In the genomic region with DNA sequence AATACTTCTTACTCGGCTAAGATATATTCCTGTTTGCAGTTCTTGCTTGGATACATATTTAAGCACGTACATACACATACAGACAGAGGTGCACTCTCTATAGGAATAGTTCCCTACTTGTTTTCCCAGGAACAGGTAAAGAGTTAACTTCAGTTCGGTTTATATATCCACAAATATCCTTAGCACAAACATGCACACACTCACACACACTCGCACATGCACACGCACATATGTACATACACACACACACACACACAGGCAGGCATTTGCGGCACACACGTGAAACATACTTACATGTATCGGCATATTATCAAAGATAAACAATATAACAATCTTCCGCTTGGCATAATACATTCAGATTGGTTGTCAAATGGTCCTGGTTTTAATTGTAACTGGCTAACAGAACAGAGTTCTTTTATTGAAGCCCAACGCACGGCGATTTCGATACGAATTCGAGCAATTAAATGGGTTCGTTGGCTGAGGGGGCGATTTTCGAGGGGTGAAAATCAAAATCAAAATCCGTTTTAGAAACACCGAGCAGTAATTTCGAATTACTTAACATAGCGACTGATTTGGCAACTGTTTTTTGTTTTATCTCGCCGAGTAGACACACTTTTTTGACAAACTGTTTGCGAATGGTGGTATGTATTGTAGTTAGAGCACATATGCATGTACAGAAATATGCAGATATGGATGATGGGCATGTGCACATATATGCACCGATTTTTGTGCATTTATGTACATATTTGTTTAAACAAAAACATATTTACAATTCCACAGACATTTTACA, we compare ENCODE assay signal across 3 fruit fly cellular contexts.
A peak's percentile ranks its signal among the peaks of the same experiment; 100 is the strongest.
TF ChIP-seq lines count a peak whose summit lies in the region.

No protein-coding gene starts in this region.

- TF ChIP-seq CTCF in whole organism, embryonic (GFP tag; optimal IDR thresholded peaks at IDR 0.05; lab: Kevin White, UChicago), result no peak

TF ChIP-seq in whole organism, embryonic, 481 proteins besides CTCF, POLR2A, EP300 and RAD21 (continues in another document):
- TF ChIP-seq tup (GFP tag; optimal IDR thresholded peaks at IDR 0.05; lab: Kevin White, UChicago) (no peak), CG10654 (GFP tag; optimal IDR thresholded peaks at IDR 0.05; lab: Kevin White, UChicago) (no peak), kah (GFP tag; optimal IDR thresholded peaks at IDR 0.05; lab: Kevin White, UChicago) (no peak), CG32532 (GFP tag; IDR thresholded peaks at IDR 0.05; lab: Robert Waterston, UW) (no peak), Kr (GFP tag; optimal IDR thresholded peaks at IDR 0.05; lab: Kevin White, UChicago) (peak; percentile 68), Hr3 (GFP tag; optimal IDR thresholded peaks at IDR 0.05; lab: Kevin White, UChicago) (no peak), sens (GFP tag; lab: Kevin White, UChicago) (peak; percentile 49), zfh1 (GFP tag; IDR thresholded peaks at IDR 0.05; lab: Robert Waterston, UW) (peak; percentile 13; the same call in 1 of the 3 replicates), pan (optimal IDR thresholded peaks at IDR 0.05; lab: Kevin White, UChicago) (no peak), pan (GFP tag; optimal IDR thresholded peaks at IDR 0.05 in 1 of 2, IDR thresholded peaks at IDR 0.05 in 1 of 2) (peak in 1 of 2 experiments; percentile 48), Mrtf (GFP tag; IDR thresholded peaks at IDR 0.05; lab: Robert Waterston, UW) (no peak), kni (GFP tag; optimal IDR thresholded peaks at IDR 0.05; lab: Kevin White, UChicago) (no peak), Drgx (GFP tag; IDR thresholded peaks at IDR 0.05; lab: Robert Waterston, UW) (0 out of 2 replicates have a peak, but pooled peaks have one; percentile 27), CG14965 (GFP tag; optimal IDR thresholded peaks at IDR 0.05; lab: Kevin White, UChicago; ENCODE audit: borderline replicate concordance) (no peak), lmd (GFP tag; IDR thresholded peaks at IDR 0.05; lab: Robert Waterston, UW) (no peak), ase (GFP tag; IDR thresholded peaks at IDR 0.05; lab: Robert Waterston, UW) (no peak), Elba2 (GFP tag; optimal IDR thresholded peaks at IDR 0.05; lab: Kevin White, UChicago) (no peak), GATAe (GFP tag; conservative IDR thresholded peaks at IDR 0.05; lab: Robert Waterston, UW) (no peak), Eip74EF (GFP tag; optimal IDR thresholded peaks at IDR 0.05; lab: Kevin White, UChicago) (no peak), lola (GFP tag; optimal IDR thresholded peaks at IDR 0.05; lab: Kevin White, UChicago) (peak in 1 of 3 experiments; percentile 44), lov (optimal IDR thresholded peaks at IDR 0.05; lab: Kevin White, UChicago) (peak; percentile 80), lov (GFP tag; IDR thresholded peaks at IDR 0.05; lab: Robert Waterston, UW) (no peak), cad (GFP tag; optimal IDR thresholded peaks at IDR 0.05; lab: Kevin White, UChicago) (no peak), Fer2 (tag; optimal IDR thresholded peaks at IDR 0.05; lab: Kevin White, UChicago) (no peak), CG31224 (GFP tag; IDR thresholded peaks at IDR 0.05; lab: Robert Waterston, UW) (no peak), CG7372 (GFP tag; IDR thresholded peaks at IDR 0.05; lab: Robert Waterston, UW) (no peak), pb (GFP tag; optimal IDR thresholded peaks at IDR 0.05; lab: Kevin White, UChicago) (no peak), CG11723 (GFP tag; optimal IDR thresholded peaks at IDR 0.05; lab: Kevin White, UChicago) (no peak)

TF ChIP-seq in whole organism, prepupa, 60 proteins besides CTCF, POLR2A, EP300 and RAD21:
- TF ChIP-seq CG9139 (GFP tag; optimal IDR thresholded peaks at IDR 0.05; lab: Kevin White, UChicago) (no peak), Eip78C (GFP tag; lab: Kevin White, UChicago) (peak; percentile 83)

TF ChIP-seq in whole organism, wandering third instar larva, 38 proteins besides CTCF, POLR2A, EP300 and RAD21:
- TF ChIP-seq ey (GFP tag; optimal IDR thresholded peaks at IDR 0.05; lab: Kevin White, UChicago) (peak; percentile 9), N (GFP tag; optimal IDR thresholded peaks at IDR 0.05; lab: Kevin White, UChicago) (peak; percentile 52), Dfd (GFP tag; optimal IDR thresholded peaks at IDR 0.05; lab: Kevin White, UChicago) (peak; percentile 93), Myc (optimal IDR thresholded peaks at IDR 0.05; lab: Kevin White, UChicago) (no peak)
TF ChIP-seq in whole organism, wandering third instar larva: peak in this region for 3.
